Worm (Caenorhabditis elegans): ENCODE results near the gene vpat-1.

DNA sequence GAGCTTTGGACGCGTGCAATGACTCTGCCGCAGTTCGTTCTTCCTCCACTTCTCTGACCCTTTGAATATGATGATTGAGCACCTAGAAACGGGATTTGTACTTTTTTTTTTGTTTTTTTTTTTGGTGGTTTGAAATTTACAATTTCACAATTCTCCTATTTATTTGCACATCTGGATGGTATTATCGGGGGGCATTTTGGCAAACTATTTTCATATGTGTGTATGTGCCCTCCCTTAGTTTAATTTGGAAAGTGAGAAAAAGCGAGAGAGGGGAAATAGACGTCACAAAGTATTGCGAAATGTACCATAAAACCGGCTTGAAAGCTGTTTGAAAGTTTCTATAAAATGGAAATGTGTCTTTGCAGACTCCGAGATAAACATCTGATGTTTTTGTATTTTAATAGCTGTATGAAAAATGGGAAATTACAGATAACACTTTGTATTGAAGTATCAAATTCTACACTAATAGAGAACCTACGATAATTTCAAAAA is 40.4 kb upstream of the vpat-1 start:
- TF ChIP-seq elt-1 (tag; optimal IDR thresholded peaks at IDR 0.05; ENCODE audit: borderline replicate concordance, insufficient read depth), result no peak
- TF ChIP-seq snpc-4 (tag; optimal IDR thresholded peaks at IDR 0.05), result no peak
- no peak for TF ChIP-seq unc-39 (tag; optimal IDR thresholded peaks at IDR 0.05)
- TF ChIP-seq nhr-237 (tag; optimal IDR thresholded peaks at IDR 0.05), result no peak
- TF ChIP-seq pha-4 (tag; optimal IDR thresholded peaks at IDR 0.05), result no peak
- no peak for TF ChIP-seq ces-1 (GFP tag; optimal IDR thresholded peaks at IDR 0.05)
- no peak for TF ChIP-seq ceh-43 (GFP tag; optimal IDR thresholded peaks at IDR 0.05)

Data from whole organism, mixed stage, embryonic.